Fruit fly (Drosophila melanogaster): ENCODE measurements around the gene CG13919.

CG13919 gene

DNA sequence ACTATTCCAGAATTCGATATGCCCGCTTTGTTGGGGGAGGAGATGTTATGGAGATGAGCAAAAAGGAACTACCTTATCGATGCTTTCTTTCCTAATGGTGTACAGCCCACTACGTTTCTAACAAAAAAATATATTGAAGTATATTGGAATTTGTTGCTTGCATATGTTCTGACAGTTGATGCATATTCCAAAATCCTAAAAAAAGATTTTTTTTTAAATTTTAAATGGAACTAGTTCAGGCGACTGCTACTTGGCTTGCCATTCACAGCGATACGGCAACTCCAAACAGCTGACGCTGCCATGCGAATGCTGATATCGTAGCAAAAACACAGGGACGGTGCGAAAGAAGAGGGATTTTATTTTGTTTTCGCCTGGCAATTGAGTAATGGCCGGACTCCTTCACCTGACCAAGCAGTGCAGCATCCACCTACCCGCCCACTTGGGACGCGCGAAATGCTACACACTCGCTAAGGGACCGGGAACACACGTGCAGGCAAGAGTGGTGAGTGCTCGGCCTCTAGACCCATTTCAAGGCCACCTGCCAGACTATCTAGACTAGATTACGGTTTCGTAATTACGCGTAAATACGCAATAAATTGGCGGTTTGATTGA, 27.0 kb upstream of the CG13919 start, which contains the start of the genes CG13926, ABCB7 and CG33230 (continued):
- TF ChIP-seq chinmo (GFP tag; IDR thresholded peaks at IDR 0.05; ENCODE audit: partially characterized antibody) = 0 out of 4 replicates have a peak, but pooled peaks have one; percentile 18
- TF ChIP-seq CrebB (tag; optimal IDR thresholded peaks at IDR 0.05) = no peak
- peak; percentile 32; the same call in 1 of the 2 replicates for TF ChIP-seq vvl (GFP tag; IDR thresholded peaks at IDR 0.05)
- no peak for TF ChIP-seq wor (GFP tag; IDR thresholded peaks at IDR 0.05)
- TF ChIP-seq Sry-δ (GFP tag; optimal IDR thresholded peaks at IDR 0.05) = peak; percentile 43
- TF ChIP-seq CG1529 (GFP tag; optimal IDR thresholded peaks at IDR 0.05) = no peak
- peak; percentile 56 for TF ChIP-seq nmo (GFP tag; optimal IDR thresholded peaks at IDR 0.05)
- TF ChIP-seq CG11560 (tag; IDR thresholded peaks at IDR 0.05) = no peak
- no peak for TF ChIP-seq Antp (GFP tag; optimal IDR thresholded peaks at IDR 0.05)
- TF ChIP-seq tin (GFP tag; optimal IDR thresholded peaks at IDR 0.05) = peak; percentile 23
- 0 out of 3 replicates have a peak, but pooled peaks have one; percentile 30 for TF ChIP-seq dysf (GFP tag; IDR thresholded peaks at IDR 0.05)
- peak; percentile 21 for TF ChIP-seq HLH54F (GFP tag; optimal IDR thresholded peaks at IDR 0.05)
- TF ChIP-seq CG12659 (GFP tag; optimal IDR thresholded peaks at IDR 0.05) = peak; percentile 63
- no peak for TF ChIP-seq CG43689 (GFP tag; IDR thresholded peaks at IDR 0.05)
- no peak for TF ChIP-seq NK7.1 (GFP tag; optimal IDR thresholded peaks at IDR 0.05)
- peak; percentile 95 for TF ChIP-seq CG10274 (GFP tag; optimal IDR thresholded peaks at IDR 0.05)
- no peak for TF ChIP-seq gsb (GFP tag; IDR thresholded peaks at IDR 0.05)
- no peak for TF ChIP-seq CG2889 (GFP tag; IDR thresholded peaks at IDR 0.05)
- no peak for TF ChIP-seq ERR (GFP tag; optimal IDR thresholded peaks at IDR 0.05)
- no peak for TF ChIP-seq trh (GFP tag; optimal IDR thresholded peaks at IDR 0.05)
- no peak for TF ChIP-seq chif (GFP tag; optimal IDR thresholded peaks at IDR 0.05)
- TF ChIP-seq gt (GFP tag; IDR thresholded peaks at IDR 0.05) = no peak
- no peak for TF ChIP-seq al (GFP tag; IDR thresholded peaks at IDR 0.05)
- TF ChIP-seq CG17829 (tag; optimal IDR thresholded peaks at IDR 0.05) = peak; percentile 34
- TF ChIP-seq abd-A (tag; optimal IDR thresholded peaks at IDR 0.05) = no peak
- TF ChIP-seq CG34376 (GFP tag; optimal IDR thresholded peaks at IDR 0.05) = peak; percentile 37
- TF ChIP-seq CG33557 (GFP tag; optimal IDR thresholded peaks at IDR 0.05) = no peak
- peak; percentile 37 for TF ChIP-seq grau (tag; optimal IDR thresholded peaks at IDR 0.05)
- TF ChIP-seq CG7963 (GFP tag; IDR thresholded peaks at IDR 0.05; ENCODE audit: partially characterized antibody) = no peak
- no peak for TF ChIP-seq C15 (GFP tag; IDR thresholded peaks at IDR 0.05)
- TF ChIP-seq CG13424 (tag; optimal IDR thresholded peaks at IDR 0.05) = peak; percentile 39
- no peak for TF ChIP-seq nau (GFP tag; optimal IDR thresholded peaks at IDR 0.05)
- TF ChIP-seq eve (GFP tag; optimal IDR thresholded peaks at IDR 0.05) = no peak
- TF ChIP-seq pros (GFP tag; optimal IDR thresholded peaks at IDR 0.05) = no peak
- TF ChIP-seq Nf-YB (GFP tag; optimal IDR thresholded peaks at IDR 0.05) = no peak
- TF ChIP-seq CG1792 (GFP tag; optimal IDR thresholded peaks at IDR 0.05) = no peak
- TF ChIP-seq Sox102F (GFP tag; optimal IDR thresholded peaks at IDR 0.05) = no peak
- TF ChIP-seq schlank (tag; optimal IDR thresholded peaks at IDR 0.05) = no peak
- no peak for TF ChIP-seq Six4 (GFP tag; optimal IDR thresholded peaks at IDR 0.05)
- TF ChIP-seq croc (GFP tag; conservative IDR thresholded peaks at IDR 0.05) = no peak
- TF ChIP-seq CG18262 (tag; optimal IDR thresholded peaks at IDR 0.05) = no peak
- no peak for TF ChIP-seq D19B (GFP tag; optimal IDR thresholded peaks at IDR 0.05)
- TF ChIP-seq tna (GFP tag; IDR thresholded peaks at IDR 0.05; ENCODE audit: partially characterized antibody) = no peak
- no peak for TF ChIP-seq lbe (GFP tag; optimal IDR thresholded peaks at IDR 0.05)
- TF ChIP-seq CG7928 (GFP tag; optimal IDR thresholded peaks at IDR 0.05) = no peak
- TF ChIP-seq Fer1 (GFP tag; optimal IDR thresholded peaks at IDR 0.05) = peak; percentile 27
- TF ChIP-seq CG17385 (GFP tag; optimal IDR thresholded peaks at IDR 0.05) = no peak
- no peak for TF ChIP-seq CG17568 (GFP tag; optimal IDR thresholded peaks at IDR 0.05)
- no peak for TF ChIP-seq zf30C (GFP tag; optimal IDR thresholded peaks at IDR 0.05)
- TF ChIP-seq maf-S (GFP tag; optimal IDR thresholded peaks at IDR 0.05) = peak; percentile 29
- no peak for TF ChIP-seq sob (GFP tag; IDR thresholded peaks at IDR 0.05)
